Fruit fly (Drosophila melanogaster): ENCODE measurements around the gene CG13855.

The CG13855 gene

DNA sequence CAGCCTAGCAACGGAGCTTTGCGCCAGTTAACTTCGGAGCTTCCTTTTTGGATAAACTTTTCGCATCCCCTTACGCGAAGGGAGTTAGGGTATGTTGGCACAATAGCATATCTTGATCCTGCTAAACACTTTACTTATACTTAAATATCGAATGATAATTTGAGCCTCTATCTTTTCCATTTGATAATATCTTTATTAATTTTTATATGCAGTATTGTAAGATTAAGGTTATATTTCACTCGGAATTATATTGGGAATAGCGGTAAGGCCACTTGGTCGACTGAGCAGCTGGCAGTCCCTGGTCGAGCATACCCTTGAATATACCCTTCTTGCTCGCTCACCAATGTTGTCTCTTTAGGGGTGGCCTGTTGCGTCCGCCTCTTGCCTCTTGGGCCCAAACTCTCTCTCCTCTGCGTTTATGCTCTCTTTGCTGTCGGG is 36.9 kb upstream of the CG13855 start (continued):
- TF ChIP-seq CG3281 (GFP tag; optimal IDR thresholded peaks at IDR 0.05) (peak; percentile 69), E2f2 (GFP tag; IDR thresholded peaks at IDR 0.05) (peak; percentile 54), wor (GFP tag; IDR thresholded peaks at IDR 0.05) (peak; percentile 51), kay (GFP tag; optimal IDR thresholded peaks at IDR 0.05) (peak; percentile 60), Pdp1 (GFP tag; optimal IDR thresholded peaks at IDR 0.05) (peak in 1 of 2 experiments; percentile 73), lab (GFP tag; optimal IDR thresholded peaks at IDR 0.05) (peak; percentile 85), BtbVII (GFP tag; optimal IDR thresholded peaks at IDR 0.05) (peak; percentile 72), CG15696 (tag; optimal IDR thresholded peaks at IDR 0.05) (peak; percentile 29), CG12299 (tag; optimal IDR thresholded peaks at IDR 0.05) (peak; percentile 31), CG4328 (GFP tag; optimal IDR thresholded peaks at IDR 0.05) (peak; percentile 46), jigr1 (GFP tag; IDR thresholded peaks at IDR 0.05) (peak; percentile 60; the same call in 1 of the 3 replicates), unc-4 (GFP tag; IDR thresholded peaks at IDR 0.05; ENCODE audit: partially characterized antibody) (no peak), run (tag; optimal IDR thresholded peaks at IDR 0.05) (peak; percentile 8), CG6689 (GFP tag; IDR thresholded peaks at IDR 0.05) (peak; percentile 80), CG8089 (GFP tag; optimal IDR thresholded peaks at IDR 0.05) (no peak), CG4820 (GFP tag; optimal IDR thresholded peaks at IDR 0.05) (no peak), oc (tag; optimal IDR thresholded peaks at IDR 0.05) (no peak), knrl (GFP tag; IDR thresholded peaks at IDR 0.05; ENCODE audit: partially characterized antibody) (no peak), eyg (GFP tag; optimal IDR thresholded peaks at IDR 0.05) (peak; percentile 45), CG5180 (GFP tag; optimal IDR thresholded peaks at IDR 0.05) (peak; percentile 25), mirr (GFP tag; optimal IDR thresholded peaks at IDR 0.05) (no peak), CG11504 (tag; optimal IDR thresholded peaks at IDR 0.05) (peak; percentile 68), CG10654 (GFP tag; optimal IDR thresholded peaks at IDR 0.05) (peak; percentile 42), bowl (GFP tag; IDR thresholded peaks at IDR 0.05) (peak; percentile 45; the same call in 1 of the 2 replicates), chm (GFP tag; IDR thresholded peaks at IDR 0.05) (peak; percentile 77), CG32532 (GFP tag; IDR thresholded peaks at IDR 0.05) (peak; percentile 79), CG17612 (GFP tag; IDR thresholded peaks at IDR 0.05) (peak; percentile 29; the same call in 1 of the 2 replicates), CG18476 (GFP tag; optimal IDR thresholded peaks at IDR 0.05) (peak; percentile 26), CG12071 (GFP tag; optimal IDR thresholded peaks at IDR 0.05) (peak; percentile 6), CG10267 (tag; optimal IDR thresholded peaks at IDR 0.05) (peak; percentile 43), CG7839 (tag; optimal IDR thresholded peaks at IDR 0.05) (peak; percentile 80), CG1792 (GFP tag; optimal IDR thresholded peaks at IDR 0.05) (no peak), CG11560 (tag; IDR thresholded peaks at IDR 0.05) (peak; percentile 60; the same call in 2 of the 3 replicates), lmd (GFP tag; IDR thresholded peaks at IDR 0.05) (peak; percentile 78), hth (optimal IDR thresholded peaks at IDR 0.05) (no peak), eve (GFP tag; optimal IDR thresholded peaks at IDR 0.05) (no peak), schlank (tag; optimal IDR thresholded peaks at IDR 0.05) (peak; percentile 23), D (optimal IDR thresholded peaks at IDR 0.05) (no peak), D (GFP tag; optimal IDR thresholded peaks at IDR 0.05) (peak; percentile 41), usp (GFP tag; optimal IDR thresholded peaks at IDR 0.05) (no peak), lbe (GFP tag; optimal IDR thresholded peaks at IDR 0.05) (peak; percentile 25), NFAT (GFP tag; IDR thresholded peaks at IDR 0.05) (peak; percentile 65; the same call in 1 of the 2 replicates), ken (GFP tag; IDR thresholded peaks at IDR 0.05) (peak; percentile 76), gcm (GFP tag; optimal IDR thresholded peaks at IDR 0.05) (no peak), Doc2 (GFP tag; IDR thresholded peaks at IDR 0.05) (no peak), toy (GFP tag; IDR thresholded peaks at IDR 0.05) (0 out of 2 replicates have a peak, but pooled peaks have one; percentile 51), CG14050 (GFP tag; IDR thresholded peaks at IDR 0.05) (peak; percentile 78), CG3847 (GFP tag; IDR thresholded peaks at IDR 0.05) (peak; percentile 79), ranshi (GFP tag; IDR thresholded peaks at IDR 0.05) (peak; percentile 81; the same call in 1 of the 2 replicates), grau (tag; optimal IDR thresholded peaks at IDR 0.05) (peak; percentile 68), kah (GFP tag; optimal IDR thresholded peaks at IDR 0.05) (no peak)
